Worm (Caenorhabditis elegans): ENCODE results near the gene nhx-1.

The nhx-1 gene

DNA sequence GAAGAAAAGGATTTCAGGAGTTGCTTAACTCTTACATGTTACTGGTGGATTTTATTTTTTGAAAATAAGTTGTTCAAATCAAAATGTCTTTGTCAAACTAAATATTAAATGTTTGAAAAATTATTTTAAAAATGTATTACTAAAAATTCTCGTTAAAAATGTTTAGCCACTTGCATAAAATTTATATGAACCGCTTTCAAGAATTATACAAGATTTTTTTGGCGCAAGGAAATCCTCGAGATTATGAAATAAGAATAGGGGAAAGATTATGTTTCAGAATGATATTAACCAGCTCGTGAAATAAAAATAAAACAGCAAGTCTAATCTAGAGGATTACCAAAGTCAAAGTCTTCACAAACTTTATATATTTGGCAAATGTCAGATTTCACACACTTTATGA, 33.6 kb upstream of the nhx-1 start (continued):
- TF ChIP-seq pbrm-1 (GFP tag; IDR thresholded peaks at IDR 0.05) (no peak), ztf-26 (tag; optimal IDR thresholded peaks at IDR 0.05) (peak; percentile 33)

DNA sequence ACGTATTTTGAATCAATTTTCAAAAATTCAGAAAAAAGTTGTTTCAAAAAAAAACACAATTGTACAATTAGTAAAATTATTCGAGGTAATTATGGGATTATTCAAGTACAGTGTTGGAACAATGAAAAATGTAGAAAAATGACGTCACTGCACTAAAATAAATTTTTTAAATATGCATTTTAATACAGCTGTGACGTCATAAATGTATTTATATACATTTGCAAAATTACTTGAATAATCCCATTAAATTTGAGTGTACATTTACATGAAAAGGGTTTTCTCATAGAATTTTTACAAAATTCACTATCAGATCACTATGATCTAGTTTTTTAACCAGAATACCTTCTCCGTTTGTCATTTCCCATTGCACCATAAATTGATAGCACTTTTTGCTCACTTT, 28.3 kb upstream of the nhx-1 start:
- TF ChIP-seq repo-1 (tag; optimal IDR thresholded peaks at IDR 0.05) (no peak), Y53F4B.3 (GFP tag; IDR thresholded peaks at IDR 0.05) (no peak), lsy-27 (tag; optimal IDR thresholded peaks at IDR 0.05; ENCODE audit: borderline replicate concordance, insufficient read depth) (no peak), B0019.2 (GFP tag; conservative IDR thresholded peaks at IDR 0.05) (no peak)

DNA sequence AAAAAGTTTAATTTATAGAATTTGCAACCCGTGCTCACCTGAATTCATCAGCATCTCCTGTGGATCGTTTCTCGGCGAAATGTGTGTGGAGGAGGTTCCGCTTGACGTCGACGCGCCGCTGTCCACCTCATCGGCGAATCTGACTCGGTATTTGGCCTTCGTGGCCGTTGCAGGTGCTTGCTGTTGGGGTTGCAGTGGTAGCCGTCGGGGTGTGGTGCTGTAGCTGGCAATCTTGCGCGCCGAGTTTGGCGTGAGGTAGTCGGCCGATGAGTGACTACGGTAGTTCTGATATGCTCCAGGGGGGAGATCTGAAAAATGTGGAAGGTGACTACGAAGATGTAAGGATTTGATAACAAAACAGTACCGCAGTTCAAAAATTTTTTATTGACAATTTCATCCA, 24.1 kb upstream of the nhx-1 start:
- TF ChIP-seq chd-7 (tag; optimal IDR thresholded peaks at IDR 0.05) = no peak
- peak; percentile 21; the same call in 1 of the 2 replicates for TF ChIP-seq egrh-3 (GFP tag; IDR thresholded peaks at IDR 0.05)
- no peak for TF ChIP-seq ceh-100 (GFP tag; IDR thresholded peaks at IDR 0.05)
- TF ChIP-seq ceh-27 (GFP tag; optimal IDR thresholded peaks at IDR 0.05) = no peak
- TF ChIP-seq zfh-2 (GFP tag; conservative IDR thresholded peaks at IDR 0.05) = peak; percentile 74
- TF ChIP-seq aptf-3 (GFP tag; IDR thresholded peaks at IDR 0.05) = no peak
- no peak for TF ChIP-seq B0035.1 (tag; optimal IDR thresholded peaks at IDR 0.05)

DNA sequence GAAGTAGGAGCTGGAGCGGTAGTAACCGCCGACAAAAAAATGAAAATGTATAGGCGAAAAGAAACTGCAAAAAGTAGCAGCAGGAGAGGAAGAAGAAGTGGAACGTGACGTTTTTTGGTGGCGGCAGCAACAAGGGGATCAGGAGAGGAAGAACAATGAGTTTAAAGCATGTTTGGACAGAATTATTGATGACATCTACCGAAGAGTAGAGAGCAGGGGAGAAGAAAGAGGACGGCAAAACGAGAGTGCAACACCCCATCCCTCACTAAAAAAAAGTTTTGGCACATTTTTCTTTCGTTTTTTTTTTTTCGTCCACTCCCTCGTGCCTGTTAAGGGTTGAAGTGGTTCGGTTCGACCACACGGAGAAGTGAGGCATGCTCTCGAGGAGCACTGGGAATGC, 23.0 kb upstream of the nhx-1 start:
- TF ChIP-seq lag-1 (GFP tag; IDR thresholded peaks at IDR 0.05) (no peak), B0336.3 (GFP tag; IDR thresholded peaks at IDR 0.05) (no peak), pha-4 (tag; optimal IDR thresholded peaks at IDR 0.05) (no peak), athp-1 (tag; optimal IDR thresholded peaks at IDR 0.05) (no peak), bed-2 (GFP tag; IDR thresholded peaks at IDR 0.05) (no peak), Y95B8A.8 (GFP tag; IDR thresholded peaks at IDR 0.05) (no peak), ZK185.1 (tag; optimal IDR thresholded peaks at IDR 0.05; ENCODE audit: poor library complexity, severe bottlenecking) (no peak), zim-3 (tag; optimal IDR thresholded peaks at IDR 0.05) (no peak), nhr-179 (tag; optimal IDR thresholded peaks at IDR 0.05) (no peak), T07F8.4 (tag; optimal IDR thresholded peaks at IDR 0.05) (no peak), rec-8 (tag; optimal IDR thresholded peaks at IDR 0.05) (no peak), snpc-1.1 (tag; optimal IDR thresholded peaks at IDR 0.05; ENCODE audit: insufficient read depth) (no peak), nfyb-1 (GFP tag; IDR thresholded peaks at IDR 0.05) (no peak), mes-4 (tag; optimal IDR thresholded peaks at IDR 0.05) (no peak), let-607 (tag; optimal IDR thresholded peaks at IDR 0.05) (no peak), xnd-1 (tag; optimal IDR thresholded peaks at IDR 0.05) (no peak), attf-6 (GFP tag; IDR thresholded peaks at IDR 0.05) (no peak)

DNA sequence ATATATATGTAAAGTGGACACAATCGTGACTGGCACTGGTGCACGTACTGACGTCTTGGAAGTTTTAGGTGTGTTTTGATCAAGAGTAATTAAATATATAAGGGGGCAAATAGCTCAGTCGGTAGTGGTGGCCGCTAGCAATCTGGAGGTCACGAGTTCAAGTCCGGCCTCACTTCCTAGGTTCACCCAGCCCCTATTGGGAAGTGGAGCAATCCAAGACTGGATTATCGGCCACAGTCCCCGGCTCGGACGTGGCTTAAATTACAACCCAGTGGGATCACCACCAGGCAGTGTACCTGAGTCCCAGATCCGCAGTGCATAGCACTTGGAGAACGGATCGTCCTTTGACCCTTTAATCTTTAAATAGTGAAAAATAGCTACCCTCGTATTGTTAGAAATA, 19.8 kb upstream of the nhx-1 start:
- TF ChIP-seq lin-26 (GFP tag; IDR thresholded peaks at IDR 0.05) (0 out of 2 replicates have a peak, but pooled peaks have one; percentile 50), rpc-1 (optimal IDR thresholded peaks at IDR 0.05) (no peak), rpc-1 (tag; optimal IDR thresholded peaks at IDR 0.05) (peak; percentile 34), aptf-3 (GFP tag; IDR thresholded peaks at IDR 0.05) (no peak)

All from whole organism, young adult.